Fruit fly (Drosophila melanogaster): ENCODE results near the gene CG4686.

The CG4686 gene

DNA sequence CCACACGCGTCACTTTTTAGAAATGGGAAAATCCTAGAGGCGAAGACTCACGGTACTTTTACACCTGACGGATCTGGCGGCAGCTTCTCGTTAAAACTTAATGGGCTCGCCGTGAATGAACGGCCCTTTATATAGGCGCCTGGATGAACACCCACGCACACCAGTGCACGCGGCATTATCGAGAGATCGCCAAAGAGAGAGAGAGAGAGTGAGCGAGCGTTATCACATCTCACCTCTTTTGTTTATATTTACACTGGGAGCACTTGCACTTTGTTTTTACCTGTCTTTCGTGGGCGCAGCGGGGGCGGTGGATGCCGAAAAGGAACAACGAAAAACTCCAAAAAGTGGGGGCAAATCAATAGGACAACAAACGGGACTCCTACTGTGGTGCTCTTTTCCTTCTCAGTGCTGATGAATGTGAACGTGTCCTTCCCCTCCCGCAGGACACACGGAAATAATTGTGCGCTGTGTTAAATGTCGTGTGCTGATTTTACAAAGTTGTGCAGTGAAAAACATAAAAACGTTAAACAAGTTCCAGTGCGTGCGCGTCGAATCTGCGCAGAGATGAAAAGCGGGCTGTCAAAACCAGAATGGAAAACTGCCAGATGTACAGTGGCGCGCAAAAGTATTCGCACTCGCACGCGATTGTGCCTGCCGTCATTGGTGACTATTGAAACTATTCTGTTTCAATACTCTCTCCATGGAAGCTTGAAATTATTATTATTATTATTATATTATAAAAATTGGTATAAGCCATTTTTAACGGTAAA lies 11.0 kb downstream of the CG4686 start, which contains the start of gene Mrp5 (continued):
- no peak for TF ChIP-seq br (optimal IDR thresholded peaks at IDR 0.05)
- no peak for TF ChIP-seq CG10274 (GFP tag; optimal IDR thresholded peaks at IDR 0.05)
- TF ChIP-seq CG18011 (GFP tag; optimal IDR thresholded peaks at IDR 0.05), result no peak
- TF ChIP-seq TFAM (GFP tag; optimal IDR thresholded peaks at IDR 0.05), result no peak
- TF ChIP-seq mirr (GFP tag; optimal IDR thresholded peaks at IDR 0.05), result peak; percentile 16
- peak; percentile 62 for TF ChIP-seq CG5953 (GFP tag; IDR thresholded peaks at IDR 0.05)
- TF ChIP-seq CG6765 (GFP tag; optimal IDR thresholded peaks at IDR 0.05), result no peak
- no peak for TF ChIP-seq unc-4 (GFP tag; IDR thresholded peaks at IDR 0.05; ENCODE audit: partially characterized antibody)
- TF ChIP-seq CG17912 (GFP tag; optimal IDR thresholded peaks at IDR 0.05), result no peak
- no peak for TF ChIP-seq Asciz (GFP tag; optimal IDR thresholded peaks at IDR 0.05)
- TF ChIP-seq twi (tag; optimal IDR thresholded peaks at IDR 0.05), result no peak
- no peak for TF ChIP-seq Bdp1 (GFP tag; optimal IDR thresholded peaks at IDR 0.05)
- no peak for TF ChIP-seq CG16813 (GFP tag; IDR thresholded peaks at IDR 0.05; ENCODE audit: partially characterized antibody)
- TF ChIP-seq D19A (tag; optimal IDR thresholded peaks at IDR 0.05), result peak; percentile 33
- TF ChIP-seq CG11504 (tag; optimal IDR thresholded peaks at IDR 0.05), result no peak
- TF ChIP-seq her (GFP tag; optimal IDR thresholded peaks at IDR 0.05), result no peak
- peak; percentile 53 for TF ChIP-seq CG7839 (tag; optimal IDR thresholded peaks at IDR 0.05)
- no peak for TF ChIP-seq CG4282 (GFP tag; optimal IDR thresholded peaks at IDR 0.05)
- TF ChIP-seq CG17612 (GFP tag; IDR thresholded peaks at IDR 0.05), result no peak
- no peak for TF ChIP-seq Dfd (GFP tag; optimal IDR thresholded peaks at IDR 0.05)
- no peak for TF ChIP-seq CG3163 (GFP tag; optimal IDR thresholded peaks at IDR 0.05)
- no peak for TF ChIP-seq CG11085 (GFP tag; IDR thresholded peaks at IDR 0.05)
- peak; percentile 42 for TF ChIP-seq CG2120 (GFP tag; optimal IDR thresholded peaks at IDR 0.05)
- TF ChIP-seq CG30431 (GFP tag; optimal IDR thresholded peaks at IDR 0.05), result peak; percentile 7
- no peak for TF ChIP-seq CG33213 (GFP tag; optimal IDR thresholded peaks at IDR 0.05)
- TF ChIP-seq CG15514 (GFP tag; optimal IDR thresholded peaks at IDR 0.05), result peak; percentile 32
- peak; percentile 78 for TF ChIP-seq cg (GFP tag; optimal IDR thresholded peaks at IDR 0.05)
- no peak for TF ChIP-seq hb (GFP tag; IDR thresholded peaks at IDR 0.05; ENCODE audit: partially characterized antibody)
- TF ChIP-seq CG11456 (GFP tag; IDR thresholded peaks at IDR 0.05), result peak; percentile 80
- no peak for TF ChIP-seq D19B (GFP tag; optimal IDR thresholded peaks at IDR 0.05)
- TF ChIP-seq Dad (GFP tag; optimal IDR thresholded peaks at IDR 0.05), result no peak
- peak; percentile 63; the same call in 1 of the 2 replicates for TF ChIP-seq CG1024 (GFP tag; IDR thresholded peaks at IDR 0.05)
- TF ChIP-seq pnt (GFP tag; optimal IDR thresholded peaks at IDR 0.05), result no peak
- no peak for TF ChIP-seq bigmax (GFP tag; optimal IDR thresholded peaks at IDR 0.05)
- no peak for TF ChIP-seq CG1792 (GFP tag; optimal IDR thresholded peaks at IDR 0.05)
- peak; percentile 64 for TF ChIP-seq CG17328 (GFP tag; IDR thresholded peaks at IDR 0.05)
- no peak for TF ChIP-seq CG15073 (GFP tag; optimal IDR thresholded peaks at IDR 0.05)
- no peak for TF ChIP-seq so (GFP tag; IDR thresholded peaks at IDR 0.05)
- no peak for TF ChIP-seq Max (GFP tag; optimal IDR thresholded peaks at IDR 0.05)
- peak; percentile 42 for TF ChIP-seq kah (GFP tag; optimal IDR thresholded peaks at IDR 0.05)
- TF ChIP-seq CG10147 (GFP tag; optimal IDR thresholded peaks at IDR 0.05), result no peak
- no peak for TF ChIP-seq Dp (GFP tag; optimal IDR thresholded peaks at IDR 0.05)
- peak; percentile 38 for TF ChIP-seq ind (GFP tag; optimal IDR thresholded peaks at IDR 0.05)
- no peak for TF ChIP-seq fru (optimal IDR thresholded peaks at IDR 0.05)
- no peak for TF ChIP-seq CG7357 (GFP tag; IDR thresholded peaks at IDR 0.05)
- no peak for TF ChIP-seq CG6654 (GFP tag; optimal IDR thresholded peaks at IDR 0.05)
- TF ChIP-seq gce (GFP tag; IDR thresholded peaks at IDR 0.05), result peak; percentile 43; the same call in 1 of the 3 replicates
- no peak for TF ChIP-seq cwo (GFP tag; optimal IDR thresholded peaks at IDR 0.05)
- TF ChIP-seq Antp (GFP tag; optimal IDR thresholded peaks at IDR 0.05), result no peak
- TF ChIP-seq CG10959 (GFP tag; IDR thresholded peaks at IDR 0.05), result no peak; the same call in 1 of the 2 replicates
- TF ChIP-seq GATAe (GFP tag; conservative IDR thresholded peaks at IDR 0.05), result no peak

All from whole organism, embryonic.